Worm (Caenorhabditis elegans) whole organism, midembryonic: ENCODE results near the gene cnnm-1.

Source experiments
- T22C8.4 ChIP-seq: fragments of 200-800 bp; sonication (Bioruptor generic); IDR thresholded peaks from 2 replicates; pipeline ENCODE4 v1.3.6; 2022; ENCODE audit warnings: missing genetic modification characterization, missing compliant biosample characterization
- cog-1 ChIP-seq: sonication (generic microtip); optimal IDR thresholded peaks from 2 replicates; lab custom pipeline; 2016; ENCODE audit warnings: missing genetic modification characterization, missing compliant biosample characterization
- flt-1 ChIP-seq: fragments of 200-800 bp; sonication (Bioruptor generic); IDR thresholded peaks from 2 replicates; pipeline ENCODE4 v1.3.6; 2022; ENCODE audit warnings: missing genetic modification characterization, missing compliant biosample characterization
- klf-2 ChIP-seq: fragments of 200-800 bp; sonication (Bioruptor generic); conservative IDR thresholded peaks from 2 replicates; pipeline ENCODE4 v1.3.6; 2022; ENCODE audit warnings: missing genetic modification reagents, missing genetic modification characterization, missing compliant biosample characterization
- med-1 ChIP-seq: sonication (generic microtip); optimal IDR thresholded peaks from 2 replicates; lab custom pipeline; 2017; ENCODE audit warnings: missing genetic modification characterization, mild to moderate bottlenecking, missing compliant biosample characterization, antibody characterized with exemption, missing genetic modification reagents; ENCODE audit not compliant: insufficient read depth
- ref-1 ChIP-seq: fragments of 200-800 bp; sonication (Bioruptor generic); conservative IDR thresholded peaks from 2 replicates; pipeline ENCODE4 v1.3.6; 2022; ENCODE audit warnings: missing genetic modification reagents, missing genetic modification characterization, missing compliant biosample characterization
- tab-1 ChIP-seq: fragments of 200-800 bp; sonication (Bioruptor generic); IDR thresholded peaks from 2 replicates; pipeline ENCODE4 v1.3.6; 2022; ENCODE audit warnings: missing genetic modification characterization, missing compliant biosample characterization
- ztf-23 ChIP-seq: fragments of 200-800 bp; sonication (Bioruptor generic); IDR thresholded peaks from 2 replicates; pipeline ENCODE4 v1.3.6; 2022; ENCODE audit warnings: missing genetic modification reagents, missing genetic modification characterization, missing compliant biosample characterization
- ztf-29 ChIP-seq: fragments of 200-800 bp; sonication (Bioruptor generic); IDR thresholded peaks from 2 replicates; pipeline ENCODE4 v1.3.6; 2022; ENCODE audit warnings: missing genetic modification reagents, missing genetic modification characterization, missing compliant biosample characterization

The cnnm-1 gene

DNA sequence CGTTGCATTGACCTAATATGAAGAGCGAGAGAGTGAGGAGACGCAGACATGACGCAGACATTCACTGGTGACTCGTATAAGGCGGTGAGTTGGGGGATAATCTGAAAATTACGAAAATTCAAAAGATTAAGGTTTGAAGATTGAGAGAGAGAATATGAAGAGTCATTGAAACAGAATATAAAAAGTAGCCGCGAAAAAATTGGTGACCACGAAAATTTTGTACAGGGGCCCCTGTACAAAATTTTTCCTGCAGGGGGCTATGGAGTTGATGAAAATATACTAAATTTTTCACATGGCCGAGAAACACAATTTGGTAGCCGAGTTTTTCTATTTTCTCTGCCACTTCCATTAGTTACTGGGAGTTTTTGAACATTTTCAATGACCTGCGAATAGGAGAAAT is at the start of gene cnnm-1:
cnnm-1 (minus strand) TSS at position 101 of the 400 bp plus-strand sequence.
- TF ChIP-seq ref-1 (GFP tag; lab: Robert Waterston, UW), result no peak
- no peak for TF ChIP-seq T22C8.4
- no peak for TF ChIP-seq cog-1 (tag; lab: Kevin White, UChicago)
- TF ChIP-seq ztf-29 (GFP tag; lab: Robert Waterston, UW), result no peak
- no peak for TF ChIP-seq flt-1 (GFP tag; lab: Robert Waterston, UW)

DNA sequence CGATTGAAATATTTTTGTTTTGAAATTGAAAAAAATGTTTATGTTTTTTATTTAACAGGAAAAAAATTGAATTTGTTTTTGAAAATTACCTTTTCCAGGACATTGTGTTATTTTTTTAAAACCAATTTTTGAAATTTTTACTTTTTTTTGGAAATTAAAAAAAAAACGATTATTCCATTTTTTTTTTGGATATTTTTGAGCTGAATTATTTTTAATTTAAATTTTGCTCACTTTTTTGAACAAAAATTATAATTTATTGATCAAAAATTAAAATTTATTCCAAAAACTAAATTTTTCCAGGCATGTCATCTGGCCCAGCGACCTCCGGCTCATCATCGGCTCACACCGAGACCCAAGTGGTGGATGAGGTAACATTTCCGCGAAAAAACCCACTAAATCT is 48.4 kb upstream of the cnnm-1 start, which contains the start of gene gtf-2E1:
gtf-2E1 (plus strand) TSS at position 301 of the 400 bp plus-strand sequence.
- no peak for TF ChIP-seq T22C8.4
- no peak for TF ChIP-seq flt-1 (GFP tag; lab: Robert Waterston, UW)
- no peak for TF ChIP-seq ztf-23 (GFP tag; lab: Robert Waterston, UW)
- no peak for TF ChIP-seq cog-1 (tag; lab: Kevin White, UChicago)
- TF ChIP-seq tab-1 (GFP tag; lab: Robert Waterston, UW), result no peak
- no peak for TF ChIP-seq med-1 (GFP tag; lab: Kevin White, UChicago)
- TF ChIP-seq ref-1 (GFP tag; lab: Robert Waterston, UW), result no peak
- TF ChIP-seq ztf-29 (GFP tag; lab: Robert Waterston, UW), result no peak
- TF ChIP-seq klf-2 (GFP tag; lab: Robert Waterston, UW), result no peak

DNA sequence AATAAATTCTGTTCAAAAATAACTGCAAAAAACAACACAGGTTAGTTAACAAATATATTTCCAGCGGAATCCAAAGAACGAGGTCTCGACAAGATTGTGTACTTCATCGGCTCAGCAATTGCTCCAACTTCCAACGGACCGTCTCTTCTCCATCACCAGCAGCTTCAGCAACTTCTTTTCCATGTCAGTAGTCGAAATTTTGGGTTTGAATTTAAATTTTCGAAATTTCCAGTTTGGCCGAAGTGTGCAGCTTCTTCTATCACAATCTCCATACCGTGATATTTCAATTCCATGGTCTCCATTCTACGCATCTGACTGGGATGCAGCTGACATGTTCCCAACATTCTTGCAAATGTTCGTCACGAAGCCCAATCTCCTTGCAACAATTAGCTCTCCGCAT is 46.8 kb upstream of the cnnm-1 start:
- TF ChIP-seq ztf-29 (GFP tag; lab: Robert Waterston, UW), result no peak
- no peak for TF ChIP-seq T22C8.4
- TF ChIP-seq med-1 (GFP tag; lab: Kevin White, UChicago), result no peak
- no peak for TF ChIP-seq klf-2 (GFP tag; lab: Robert Waterston, UW)

DNA sequence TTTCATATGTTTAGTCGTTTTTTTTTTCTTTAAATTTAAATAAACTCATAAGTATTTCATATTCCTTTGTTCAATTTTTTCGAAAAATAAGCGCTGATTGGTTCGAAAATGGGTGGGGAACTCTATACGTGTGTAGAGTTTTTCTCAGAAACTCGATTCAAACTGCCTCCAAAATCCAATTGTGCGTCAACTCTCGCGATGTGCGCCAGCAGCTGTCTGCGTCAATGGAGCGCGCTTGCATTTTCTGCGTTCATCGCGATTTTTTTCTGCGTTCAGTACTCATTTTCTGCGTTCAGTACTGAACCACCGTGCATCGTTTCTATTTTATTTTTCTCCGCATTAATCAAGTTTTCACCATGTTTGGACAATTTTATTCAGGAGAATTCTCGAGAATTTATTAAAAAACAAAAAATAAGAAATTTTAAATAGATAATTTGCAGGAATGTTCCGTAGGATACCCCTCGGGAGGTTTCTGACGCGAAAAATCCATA is 43.1 kb upstream of the cnnm-1 start, which contains the start of gene eelo-2:
eelo-2 (plus strand) TSS at position 441 of the 491 bp plus-strand sequence.
- TF ChIP-seq ztf-29 (GFP tag; lab: Robert Waterston, UW) (peak; percentile 70), flt-1 (GFP tag; lab: Robert Waterston, UW) (peak; percentile 86), cog-1 (tag; lab: Kevin White, UChicago) (peak; percentile 81), ztf-23 (GFP tag; lab: Robert Waterston, UW) (peak; percentile 84), tab-1 (GFP tag; lab: Robert Waterston, UW) (no peak; the same call in 1 of the 2 replicates)

DNA sequence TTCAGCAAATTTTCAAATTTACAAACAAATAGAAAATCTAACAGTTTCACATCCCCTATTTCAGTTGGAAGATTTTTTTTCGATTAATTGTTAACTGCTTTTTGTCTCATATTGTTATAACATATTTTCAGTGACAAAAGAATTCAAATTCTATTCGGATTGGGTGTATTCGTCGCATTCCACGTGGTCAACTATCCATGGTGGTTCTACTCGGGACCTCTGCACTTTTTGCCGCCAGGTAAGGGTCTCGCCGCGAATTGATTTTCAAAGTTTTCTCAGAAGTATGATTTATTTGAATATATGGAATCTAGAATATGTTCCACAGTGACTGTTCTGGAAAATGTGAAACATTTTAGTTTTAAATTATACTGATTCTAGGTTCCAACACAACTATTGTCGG is 41.9 kb upstream of the cnnm-1 start:
- TF ChIP-seq ztf-29 (GFP tag; lab: Robert Waterston, UW) (no peak), klf-2 (GFP tag; lab: Robert Waterston, UW) (no peak), cog-1 (tag; lab: Kevin White, UChicago) (no peak), ztf-23 (GFP tag; lab: Robert Waterston, UW) (no peak)

DNA sequence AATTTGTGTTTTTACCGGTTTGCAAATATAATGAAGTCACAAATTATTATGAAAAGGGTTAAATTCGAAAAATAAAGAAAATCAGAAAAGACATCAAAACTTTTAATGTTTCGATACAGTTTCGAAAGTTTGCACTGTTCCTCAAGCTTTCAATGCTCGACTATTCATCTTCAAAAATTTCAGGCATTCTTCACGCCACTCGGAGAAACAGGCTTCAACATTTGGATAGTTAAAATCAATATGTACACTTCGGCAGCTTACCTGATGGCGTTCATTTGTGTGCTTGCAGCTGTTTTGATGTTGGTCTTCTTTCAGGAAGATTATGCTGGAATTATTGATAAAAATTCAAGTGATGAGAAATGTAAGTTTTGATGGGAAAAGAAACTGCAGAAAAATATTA is 40.5 kb upstream of the cnnm-1 start:
- TF ChIP-seq cog-1 (tag; lab: Kevin White, UChicago), result no peak
- TF ChIP-seq flt-1 (GFP tag; lab: Robert Waterston, UW), result no peak
- TF ChIP-seq T22C8.4, result no peak
- no peak for TF ChIP-seq tab-1 (GFP tag; lab: Robert Waterston, UW)
- no peak for TF ChIP-seq klf-2 (GFP tag; lab: Robert Waterston, UW)
- no peak for TF ChIP-seq med-1 (GFP tag; lab: Kevin White, UChicago)
- no peak for TF ChIP-seq ztf-23 (GFP tag; lab: Robert Waterston, UW)
- no peak for TF ChIP-seq ref-1 (GFP tag; lab: Robert Waterston, UW)
- no peak for TF ChIP-seq ztf-29 (GFP tag; lab: Robert Waterston, UW)

DNA sequence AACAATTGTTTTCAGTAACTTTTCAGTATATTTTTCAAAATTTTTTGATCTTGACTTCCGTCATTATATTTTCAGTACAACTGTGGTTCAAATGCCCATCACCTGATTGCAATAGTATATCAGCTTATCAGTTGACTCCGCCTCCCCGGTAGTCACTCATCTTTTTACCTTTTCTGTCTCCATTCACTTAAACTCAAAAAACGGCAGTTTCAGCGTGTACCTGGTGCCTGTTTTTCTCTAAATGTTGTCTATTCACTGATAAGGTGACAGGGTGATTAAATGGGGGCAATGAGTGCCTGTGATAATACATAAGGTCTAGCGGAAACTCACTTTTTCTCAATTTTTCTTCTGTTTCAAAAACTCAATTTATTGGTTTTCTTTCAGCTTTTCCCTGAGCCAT is 38.6 kb upstream of the cnnm-1 start, which contains the start of gene ZK550.2:
ZK550.2 (plus strand) TSS at position 385 of the 400 bp plus-strand sequence.
- TF ChIP-seq klf-2 (GFP tag; lab: Robert Waterston, UW) (no peak), med-1 (GFP tag; lab: Kevin White, UChicago) (no peak), ztf-23 (GFP tag; lab: Robert Waterston, UW) (no peak), flt-1 (GFP tag; lab: Robert Waterston, UW) (no peak), ref-1 (GFP tag; lab: Robert Waterston, UW) (no peak), cog-1 (tag; lab: Kevin White, UChicago) (no peak), ztf-29 (GFP tag; lab: Robert Waterston, UW) (no peak), T22C8.4 (no peak), tab-1 (GFP tag; lab: Robert Waterston, UW) (no peak)

DNA sequence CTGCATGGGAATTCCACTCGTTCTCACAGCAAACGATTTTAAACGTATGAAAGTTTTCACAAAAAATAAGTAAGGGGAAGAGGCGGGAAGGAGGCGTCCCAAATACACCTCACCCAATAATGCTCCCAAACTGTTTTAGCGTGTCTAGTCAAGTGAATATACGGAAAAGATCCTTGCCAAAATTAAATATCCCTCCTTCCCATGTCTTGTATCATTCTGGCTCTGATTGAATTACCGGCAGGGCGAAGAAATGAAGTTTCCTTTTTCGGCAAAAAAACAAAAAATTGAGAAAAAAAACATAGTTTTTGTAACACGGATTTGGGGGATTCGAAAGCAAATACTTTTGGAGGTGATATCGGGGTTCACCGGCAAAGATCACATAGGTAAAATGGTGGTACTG is 32.3 kb upstream of the cnnm-1 start:
- TF ChIP-seq flt-1 (GFP tag; lab: Robert Waterston, UW) (no peak), med-1 (GFP tag; lab: Kevin White, UChicago) (no peak), ref-1 (GFP tag; lab: Robert Waterston, UW) (no peak), ztf-29 (GFP tag; lab: Robert Waterston, UW) (no peak), ztf-23 (GFP tag; lab: Robert Waterston, UW) (no peak)

DNA sequence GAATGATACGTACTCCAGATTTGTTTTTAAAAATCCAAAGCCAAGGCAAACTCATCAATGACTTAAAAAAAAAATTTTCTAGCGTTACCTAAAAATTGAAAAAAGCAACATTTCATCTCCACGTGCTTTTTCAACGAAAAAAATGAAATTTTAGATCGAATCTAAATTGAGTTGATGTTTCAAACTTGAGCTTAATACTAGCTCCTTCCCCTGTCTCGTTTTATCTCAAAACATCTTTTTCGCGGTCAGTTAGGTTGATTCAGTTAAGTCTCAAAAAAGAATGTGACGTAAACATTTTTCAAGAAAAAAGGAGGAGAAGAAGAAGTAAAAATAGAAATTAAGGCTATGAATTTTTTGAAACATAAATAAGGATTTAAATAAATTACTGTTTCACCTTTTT is 30.4 kb upstream of the cnnm-1 start:
- TF ChIP-seq med-1 (GFP tag; lab: Kevin White, UChicago) (no peak), ztf-23 (GFP tag; lab: Robert Waterston, UW) (no peak), flt-1 (GFP tag; lab: Robert Waterston, UW) (no peak), cog-1 (tag; lab: Kevin White, UChicago) (no peak), ztf-29 (GFP tag; lab: Robert Waterston, UW) (no peak), tab-1 (GFP tag; lab: Robert Waterston, UW) (no peak), klf-2 (GFP tag; lab: Robert Waterston, UW) (no peak), T22C8.4 (no peak), ref-1 (GFP tag; lab: Robert Waterston, UW) (no peak)

DNA sequence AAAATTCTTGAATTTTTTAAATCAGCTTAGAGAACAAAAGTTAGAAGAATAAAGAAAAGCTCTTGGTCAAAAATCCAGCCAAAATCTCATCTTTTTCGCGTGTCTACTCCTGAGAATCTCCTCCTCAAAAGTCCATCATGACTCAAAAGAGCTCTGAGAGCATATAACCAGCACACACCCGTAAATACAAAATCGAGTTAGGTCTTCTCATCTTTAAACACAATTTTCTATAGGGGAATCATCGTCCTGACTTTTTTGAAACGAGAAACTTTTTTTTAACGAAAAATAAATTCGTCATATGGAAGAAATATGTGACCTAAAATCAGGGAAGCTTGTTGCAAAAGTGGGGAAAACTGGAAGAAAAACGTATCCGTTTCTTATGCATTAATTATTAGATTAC is 26.8 kb upstream of the cnnm-1 start:
- TF ChIP-seq tab-1 (GFP tag; lab: Robert Waterston, UW) (no peak), ztf-23 (GFP tag; lab: Robert Waterston, UW) (no peak), flt-1 (GFP tag; lab: Robert Waterston, UW) (no peak), ref-1 (GFP tag; lab: Robert Waterston, UW) (no peak), klf-2 (GFP tag; lab: Robert Waterston, UW) (no peak), ztf-29 (GFP tag; lab: Robert Waterston, UW) (no peak), cog-1 (tag; lab: Kevin White, UChicago) (no peak), med-1 (GFP tag; lab: Kevin White, UChicago) (no peak), T22C8.4 (no peak)
